Worm (Caenorhabditis elegans) whole organism, L1 larva: ENCODE measurements around the gene srbc-22.

ENCODE experiments used
- C04F5.9 ChIP-seq: sonication (generic microtip); optimal IDR thresholded peaks from 2 replicates; lab custom pipeline; 2016; ENCODE audit warnings: missing genetic modification characterization, missing compliant biosample characterization
- C16A3.4 ChIP-seq: fragments of 150-350 bp; optimal IDR thresholded peaks from 2 replicates; lab custom pipeline; 2014; ENCODE audit warnings: missing biosample characterization, missing genetic modification characterization
- F16B12.6 ChIP-seq: fragments of 150-350 bp; optimal IDR thresholded peaks from 2 replicates; lab custom pipeline; 2014; ENCODE audit warnings: missing biosample characterization, missing genetic modification characterization
- Y116A8C.19 ChIP-seq: sonication (generic microtip); optimal IDR thresholded peaks from 2 replicates; lab custom pipeline; 2016; ENCODE audit warnings: missing compliant biosample characterization, missing genetic modification characterization, borderline replicate concordance
- aha-1 ChIP-seq: fragments of 150-350 bp; optimal IDR thresholded peaks from 2 replicates; lab custom pipeline; 2014; ENCODE audit warnings: missing biosample characterization, missing genetic modification characterization
- aly-2 ChIP-seq: fragments of 150-350 bp; optimal IDR thresholded peaks from 2 replicates; lab custom pipeline; 2014; ENCODE audit warnings: missing biosample characterization, missing genetic modification characterization
- ama-1 ChIP-seq: fragments of 150-350 bp; optimal IDR thresholded peaks from 2 replicates; lab custom pipeline; 2014
- blmp-1 ChIP-seq: fragments of 150-350 bp; optimal IDR thresholded peaks from 2 replicates; lab custom pipeline; 2014; ENCODE audit warnings: missing biosample characterization, missing genetic modification characterization
- ceh-82 ChIP-seq, 3 experiments: fragments of 150-350 bp in 1 of 3; sonication (generic microtip) in 2 of 3; optimal IDR thresholded peaks; 2 replicates each; lab custom pipeline; 2014 to 2017; ENCODE audit warnings: missing biosample characterization in 3 of 3, missing genetic modification characterization in 3 of 3
- ceh-88 ChIP-seq: fragments of 200-800 bp; sonication (Bioruptor generic); IDR thresholded peaks from 2 replicates; pipeline ENCODE4 v1.3.6; 2022; ENCODE audit warnings: missing genetic modification characterization, missing compliant biosample characterization
- dpl-1 ChIP-seq, 3 experiments: fragments of 150-350 bp in 2 of 3; sonication (generic microtip) in 1 of 3; optimal IDR thresholded peaks; 2 replicates each; lab custom pipeline; 2014 to 2017; ENCODE audit warnings: missing biosample characterization in 3 of 3, missing genetic modification characterization in 3 of 3, missing genetic modification reagents in 3 of 3
- dsc-1 ChIP-seq: sonication (generic microtip); optimal IDR thresholded peaks from 2 replicates; lab custom pipeline; 2016; ENCODE audit warnings: mild to moderate bottlenecking, missing genetic modification characterization, missing compliant biosample characterization
- efl-1 ChIP-seq, 4 experiments: fragments of 150-350 bp; optimal IDR thresholded peaks in 3 of 4; peaks in 1 of 4; 1 replicate in 1 of 4; 2 replicates in 3 of 4; lab custom pipeline; 2014; ENCODE audit warnings: missing biosample characterization in 2 of 4, missing genetic modification characterization in 2 of 4, missing genetic modification reagents in 2 of 4
- efl-3 ChIP-seq: fragments of 200-800 bp; sonication (Bioruptor generic); optimal IDR thresholded peaks from 2 replicates; lab custom pipeline; 2018; ENCODE audit warnings: mild to moderate bottlenecking, missing genetic modification characterization, missing compliant biosample characterization
- egl-27 ChIP-seq, 2 experiments: fragments of 150-350 bp in 1 of 2; sonication (generic microtip); optimal IDR thresholded peaks; 3 replicates each; lab custom pipeline; 2017 to 2018; ENCODE audit warnings: missing biosample characterization in 2 of 2, missing genetic modification characterization in 2 of 2, missing genetic modification reagents in 2 of 2
- elt-3 ChIP-seq, 6 experiments: fragments of 150-350 bp in 1 of 6; sonication (generic microtip); optimal IDR thresholded peaks; 2 replicates each; lab custom pipeline; 2017 to 2018; ENCODE audit warnings: missing biosample characterization in 6 of 6, missing genetic modification characterization in 6 of 6, inconsistent platforms in 1 of 6
- ets-5 ChIP-seq: fragments of 200-800 bp; sonication (Bioruptor generic); IDR thresholded peaks from 2 replicates; pipeline ENCODE4 v1.3.6; 2022; ENCODE audit warnings: missing genetic modification characterization, missing compliant biosample characterization
- fkh-10 ChIP-seq: sonication (generic microtip); optimal IDR thresholded peaks from 2 replicates; lab custom pipeline; 2017; ENCODE audit warnings: missing biosample characterization, missing genetic modification reagents, missing genetic modification characterization
- fkh-8 ChIP-seq: sonication (generic microtip); optimal IDR thresholded peaks from 2 replicates; lab custom pipeline; 2016; ENCODE audit warnings: mild to moderate bottlenecking, missing genetic modification characterization, missing compliant biosample characterization
- hlh-17 ChIP-seq: fragments of 200-800 bp; sonication (Bioruptor generic); optimal IDR thresholded peaks from 2 replicates; lab custom pipeline; 2018; ENCODE audit warnings: missing genetic modification characterization, mild to moderate bottlenecking, missing compliant biosample characterization, moderate library complexity, borderline replicate concordance
- hlh-4 ChIP-seq: sonication (generic microtip); optimal IDR thresholded peaks from 2 replicates; lab custom pipeline; 2016; ENCODE audit warnings: mild to moderate bottlenecking, missing genetic modification characterization, missing compliant biosample characterization
- irx-1 ChIP-seq: sonication (generic microtip); optimal IDR thresholded peaks from 2 replicates; lab custom pipeline; 2016; ENCODE audit warnings: missing genetic modification characterization, missing compliant biosample characterization
- jun-1 ChIP-seq: fragments of 150-350 bp; optimal IDR thresholded peaks from 2 replicates; lab custom pipeline; 2014; ENCODE audit warnings: missing biosample characterization, missing genetic modification reagents, missing genetic modification characterization
- lin-13 ChIP-seq: fragments of 150-350 bp; optimal IDR thresholded peaks from 2 replicates; lab custom pipeline; 2014; ENCODE audit warnings: missing biosample characterization, missing genetic modification reagents, missing genetic modification characterization
- lin-35 ChIP-seq, 2 experiments: fragments of 150-350 bp; optimal IDR thresholded peaks; 2 replicates each; lab custom pipeline; 2014; ENCODE audit warnings: missing biosample characterization in 2 of 2, missing genetic modification characterization in 2 of 2, missing genetic modification reagents in 2 of 2
- lir-3 ChIP-seq: sonication (generic microtip); optimal IDR thresholded peaks from 2 replicates; lab custom pipeline; 2016; ENCODE audit warnings: mild to moderate bottlenecking, missing genetic modification characterization, moderate library complexity, missing compliant biosample characterization; ENCODE audit not compliant: poor library complexity
- mab-9 ChIP-seq: fragments of 200-800 bp; sonication (Bioruptor generic); IDR thresholded peaks from 2 replicates; pipeline ENCODE4 v1.3.6; 2022; ENCODE audit warnings: missing genetic modification reagents, missing genetic modification characterization, missing compliant biosample characterization
- mef-2 ChIP-seq: fragments of 150-350 bp; optimal IDR thresholded peaks from 2 replicates; lab custom pipeline; 2014; ENCODE audit warnings: missing biosample characterization, missing genetic modification characterization
- nhr-19 ChIP-seq: fragments of 200-800 bp; sonication (Bioruptor generic); conservative IDR thresholded peaks from 2 replicates; pipeline ENCODE4 v1.3.6; 2022; ENCODE audit warnings: missing genetic modification characterization, missing compliant biosample characterization
- nhr-28 ChIP-seq: fragments of 150-350 bp; optimal IDR thresholded peaks from 2 replicates; lab custom pipeline; 2014; ENCODE audit warnings: missing biosample characterization, missing genetic modification characterization
- nhr-47 ChIP-seq: sonication (generic microtip); optimal IDR thresholded peaks from 2 replicates; lab custom pipeline; 2016; ENCODE audit warnings: mild to moderate bottlenecking, missing genetic modification characterization, moderate library complexity, missing compliant biosample characterization
- nhr-85 ChIP-seq: sonication (generic microtip); peaks from one replicate; lab custom pipeline; 2016; ENCODE audit warnings: missing genetic modification characterization, inconsistent platforms, missing compliant biosample characterization
- nhr-90 ChIP-seq: sonication (generic microtip); optimal IDR thresholded peaks from 2 replicates; lab custom pipeline; 2016; ENCODE audit warnings: mild to moderate bottlenecking, missing genetic modification characterization, missing compliant biosample characterization; ENCODE audit not compliant: poor library complexity
- rnt-1 ChIP-seq: sonication (generic microtip); optimal IDR thresholded peaks from 2 replicates; lab custom pipeline; 2016; ENCODE audit warnings: mild to moderate bottlenecking, missing genetic modification characterization, moderate library complexity, missing compliant biosample characterization
- skn-1 ChIP-seq: fragments of 150-350 bp; optimal IDR thresholded peaks from 2 replicates; lab custom pipeline; 2014; ENCODE audit warnings: missing biosample characterization, missing genetic modification characterization
- snpc-4 ChIP-seq: fragments of 150-350 bp; optimal IDR thresholded peaks from 2 replicates; lab custom pipeline; 2014; ENCODE audit warnings: missing biosample characterization, missing genetic modification characterization
- sptf-1 ChIP-seq: fragments of 150-350 bp; optimal IDR thresholded peaks from 2 replicates; lab custom pipeline; 2014; ENCODE audit warnings: missing biosample characterization, missing genetic modification characterization
- swsn-7 ChIP-seq: sonication (generic microtip); optimal IDR thresholded peaks from 2 replicates; lab custom pipeline; 2016; ENCODE audit warnings: missing genetic modification characterization, missing compliant biosample characterization
- tlp-1 ChIP-seq: fragments of 150-350 bp; optimal IDR thresholded peaks from 2 replicates; lab custom pipeline; 2014; ENCODE audit warnings: missing biosample characterization, missing genetic modification characterization
- unc-130 ChIP-seq: fragments of 150-350 bp; optimal IDR thresholded peaks from 2 replicates; lab custom pipeline; 2017; ENCODE audit warnings: missing biosample characterization, missing genetic modification characterization, inconsistent platforms
- unc-86 ChIP-seq: sonication (generic microtip); optimal IDR thresholded peaks from 2 replicates; lab custom pipeline; 2016; ENCODE audit warnings: missing genetic modification characterization, missing compliant biosample characterization
- zip-4 ChIP-seq: fragments of 200-800 bp; sonication (Bioruptor generic); optimal IDR thresholded peaks from 2 replicates; lab custom pipeline; 2018; ENCODE audit warnings: mild to moderate bottlenecking, missing genetic modification characterization, moderate library complexity, missing compliant biosample characterization
- ztf-11 ChIP-seq, 2 experiments: sonication (generic microtip); optimal IDR thresholded peaks; 2 replicates each; lab custom pipeline; 2016 to 2017; ENCODE audit warnings: missing genetic modification characterization in 2 of 2, missing biosample characterization in 1 of 2, missing compliant biosample characterization in 1 of 2
- ztf-4 ChIP-seq: fragments of 150-350 bp; optimal IDR thresholded peaks from 2 replicates; lab custom pipeline; 2014; ENCODE audit warnings: missing biosample characterization, missing genetic modification characterization

Gene srbc-22

ce11 chrV:2109295-2109694, 47.6 kb upstream of the srbc-22 start, which contains the start of gene ckb-4 (continued):
- peak; percentile 5 for TF ChIP-seq rnt-1 (tag; lab: Kevin White, UChicago)
- no peak for TF ChIP-seq mab-9
- peak; percentile 16 for TF ChIP-seq blmp-1 (tag; lab: Kevin White, UChicago)
- no peak for TF ChIP-seq nhr-90
- peak; percentile 48 to 66 for TF ChIP-seq lin-35 (GFP tag; optimal IDR thresholded peaks at IDR 0.05; lab: Kevin White, UChicago)
- TF ChIP-seq Y116A8C.19 (tag; lab: Kevin White, UChicago), result no peak
- TF ChIP-seq dsc-1 (tag; lab: Kevin White, UChicago), result no peak
- TF ChIP-seq mef-2, result no peak
- TF ChIP-seq nhr-28 (tag; lab: Kevin White, UChicago), result no peak
- no peak for TF ChIP-seq swsn-7 (tag; lab: Kevin White, UChicago)
- TF ChIP-seq lir-3, result no peak
- no peak for TF ChIP-seq snpc-4 (tag; lab: Kevin White, UChicago)
- TF ChIP-seq jun-1 (tag; lab: Kevin White, UChicago), result no peak
- no peak for TF ChIP-seq ztf-4 (tag; lab: Kevin White, UChicago)
- no peak for TF ChIP-seq ama-1 (lab: Kevin White, UChicago)
- peak; percentile 11 for TF ChIP-seq skn-1 (tag; lab: Kevin White, UChicago)
- no peak for TF ChIP-seq sptf-1 (tag; lab: Kevin White, UChicago)
- TF ChIP-seq nhr-19 (GFP tag; lab: Robert Waterston, UW), result no peak
- peak; percentile 13 for TF ChIP-seq lin-13 (GFP tag; lab: Kevin White, UChicago)
- TF ChIP-seq tlp-1 (tag; lab: Kevin White, UChicago), result no peak
- TF ChIP-seq ztf-11 (tag; optimal IDR thresholded peaks at IDR 0.05; lab: Kevin White, UChicago), result no peak
- TF ChIP-seq ets-5 (GFP tag; lab: Robert Waterston, UW), result no peak
- TF ChIP-seq unc-130, result no peak
- no peak for TF ChIP-seq fkh-10 (GFP tag; lab: Kevin White, UChicago)
- TF ChIP-seq ceh-88 (GFP tag; lab: Robert Waterston, UW), result no peak
- TF ChIP-seq ceh-82 (tag; optimal IDR thresholded peaks at IDR 0.05; lab: Kevin White, UChicago), result peak in 1 of 3 experiments; percentile 46
- no peak for TF ChIP-seq egl-27 (tag; optimal IDR thresholded peaks at IDR 0.05; lab: Kevin White, UChicago)
- no peak for TF ChIP-seq unc-86 (tag; lab: Kevin White, UChicago)
- no peak for TF ChIP-seq zip-4 (GFP tag; lab: Kevin White, UChicago)
- no peak for TF ChIP-seq nhr-47 (tag; lab: Kevin White, UChicago)
- no peak for TF ChIP-seq elt-3 (tag; optimal IDR thresholded peaks at IDR 0.05; lab: Kevin White, UChicago)
- no peak for TF ChIP-seq efl-3 (GFP tag; lab: Kevin White, UChicago)
- peak; percentile 30 for TF ChIP-seq C16A3.4
- TF ChIP-seq C04F5.9, result no peak
- TF ChIP-seq hlh-4 (tag; lab: Kevin White, UChicago), result no peak
- no peak for TF ChIP-seq irx-1
- no peak for TF ChIP-seq aha-1 (tag; lab: Kevin White, UChicago)

ce11 chrV:2110368-2110767, 46.6 kb upstream of the srbc-22 start, which contains the start of gene F22F7.3:
Gene F22F7.3 (plus strand): TSS chrV:2110668.
- TF ChIP-seq hlh-17 (no peak), dpl-1 (GFP tag; optimal IDR thresholded peaks at IDR 0.05; lab: Kevin White, UChicago) (no peak), F16B12.6 (tag; lab: Kevin White, UChicago) (no peak), ztf-11 (tag; optimal IDR thresholded peaks at IDR 0.05; lab: Kevin White, UChicago) (no peak), sptf-1 (tag; lab: Kevin White, UChicago) (no peak), ceh-88 (GFP tag; lab: Robert Waterston, UW) (no peak), efl-1 (optimal IDR thresholded peaks at IDR 0.05; lab: Kevin White, UChicago) (no peak), efl-1 (GFP tag; optimal IDR thresholded peaks at IDR 0.05 in 1 of 2; lab: Kevin White, UChicago) (peak in 1 of 2 experiments; percentile 66), mab-9 (no peak), blmp-1 (tag; lab: Kevin White, UChicago) (peak; percentile 34), nhr-85 (no peak), lir-3 (no peak), fkh-8 (tag; lab: Kevin White, UChicago) (no peak), aly-2 (no peak), nhr-19 (GFP tag; lab: Robert Waterston, UW) (no peak)
- TF ChIP-seq, all 84 proteins: peak for 2
